Worm (Caenorhabditis elegans) whole organism, L4/young adult: ENCODE measurements around the gene T12D8.9.

Experiments
- W03F9.2 ChIP-seq: fragments of 150-350 bp; optimal IDR thresholded peaks from 2 replicates; lab custom pipeline; 2014; ENCODE audit warnings: missing biosample characterization, missing genetic modification characterization
- dao-5 ChIP-seq: sonication (generic microtip); optimal IDR thresholded peaks from 2 replicates; lab custom pipeline; 2016; ENCODE audit warnings: missing genotype, missing genetic modification characterization, moderate library complexity, missing compliant biosample characterization
- him-1 ChIP-seq: sonication (generic microtip); optimal IDR thresholded peaks from 2 replicates; lab custom pipeline; 2016; ENCODE audit warnings: missing genotype, missing genetic modification reagents, missing genetic modification characterization, missing compliant biosample characterization

- TF ChIP-seq W03F9.2 (tag; lab: Kevin White, UChicago) (no peak), him-1 (tag; lab: Kevin White, UChicago) (no peak), dao-5 (tag; lab: Kevin White, UChicago) (no peak)
These were observed 1.4 kb upstream of the T12D8.9 start for ce11 chrIII:13615530-13615929.
